Fruit fly (Drosophila melanogaster): ENCODE measurements around the gene CG42658.

CG42658 gene

DNA sequence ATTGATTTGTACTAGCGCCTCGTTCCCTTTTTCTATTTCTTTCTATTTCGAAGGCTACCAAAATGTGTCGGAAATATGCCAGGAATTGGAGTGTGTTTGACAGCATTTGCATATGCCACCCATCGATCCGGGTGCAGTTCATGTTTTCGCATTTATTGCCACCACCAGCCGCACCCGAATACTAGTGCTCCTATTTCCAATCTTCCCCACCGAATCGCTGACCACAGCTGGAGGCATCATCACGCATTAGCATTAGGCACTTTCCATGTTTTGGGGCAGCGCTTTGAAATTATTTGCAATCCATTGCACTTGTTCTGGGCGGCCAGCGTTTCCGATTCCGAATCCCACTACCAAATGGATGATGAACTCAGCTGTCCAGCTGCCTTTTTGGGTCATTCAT is at the start of gene CG42658:
TSS of gene CG42658 (minus strand) at position 101 of the 400 bp plus-strand sequence.
- TF ChIP-seq CG34367 (tag; optimal IDR thresholded peaks at IDR 0.05) (no peak), gl (tag; optimal IDR thresholded peaks at IDR 0.05) (no peak), fd96Ca (GFP tag; IDR thresholded peaks at IDR 0.05) (no peak), CG15710 (tag; optimal IDR thresholded peaks at IDR 0.05) (no peak), EcR (GFP tag; optimal IDR thresholded peaks at IDR 0.05) (no peak), CG13204 (GFP tag; optimal IDR thresholded peaks at IDR 0.05) (no peak), rn (GFP tag; IDR thresholded peaks at IDR 0.05) (no peak), Snoo (tag; optimal IDR thresholded peaks at IDR 0.05) (no peak), CG9948 (tag; optimal IDR thresholded peaks at IDR 0.05) (no peak), Ets98B (GFP tag; IDR thresholded peaks at IDR 0.05) (no peak), CG4496 (GFP tag; IDR thresholded peaks at IDR 0.05) (no peak), D1 (tag; optimal IDR thresholded peaks at IDR 0.05) (no peak)

DNA sequence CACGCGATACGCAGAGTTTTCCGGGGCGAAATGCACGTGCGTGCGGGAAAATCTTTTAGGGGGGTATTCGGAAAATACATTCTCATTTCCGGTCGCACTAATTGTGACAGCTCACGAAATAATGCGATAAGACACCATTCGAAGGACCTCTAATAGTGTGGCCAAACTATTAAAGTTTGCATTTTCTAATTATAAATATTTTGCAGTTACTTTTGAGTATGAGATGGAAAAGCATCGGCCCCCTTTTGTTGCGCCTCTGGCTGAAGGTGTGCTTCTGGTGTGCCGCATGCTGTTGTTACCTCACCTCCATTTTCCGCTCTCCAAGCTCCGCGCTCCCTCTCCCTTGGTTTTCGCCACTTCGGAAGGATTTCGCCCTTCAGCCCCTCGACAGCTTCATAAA is 26.5 kb upstream of the CG42658 start:
- TF ChIP-seq fd96Ca (GFP tag; IDR thresholded peaks at IDR 0.05): 0 out of 3 replicates have a peak, but pooled peaks have one; percentile 11
- no peak for TF ChIP-seq CG8159 (tag; optimal IDR thresholded peaks at IDR 0.05)

- no peak for TF ChIP-seq Pif1A (GFP tag; optimal IDR thresholded peaks at IDR 0.05)
These were observed 23.7 kb upstream of the CG42658 start, which contains the start of gene eys for dm6 chr2L:2311449-2311848. TSS of gene eys (plus strand) at chr2L:2311680.

- TF ChIP-seq CG9948 (tag; optimal IDR thresholded peaks at IDR 0.05) (no peak), CG8301 (tag; optimal IDR thresholded peaks at IDR 0.05) (no peak), CG15710 (tag; optimal IDR thresholded peaks at IDR 0.05) (no peak), Snoo (tag; optimal IDR thresholded peaks at IDR 0.05) (no peak), CG13204 (GFP tag; optimal IDR thresholded peaks at IDR 0.05) (no peak), CG32121 (GFP tag; IDR thresholded peaks at IDR 0.05) (no peak), CG10348 (GFP tag; IDR thresholded peaks at IDR 0.05) (no peak), CG17806 (tag; optimal IDR thresholded peaks at IDR 0.05) (no peak), Ets98B (GFP tag; IDR thresholded peaks at IDR 0.05) (no peak), CG4496 (GFP tag; IDR thresholded peaks at IDR 0.05) (no peak), CG34367 (tag; optimal IDR thresholded peaks at IDR 0.05) (no peak), Pif1A (GFP tag; optimal IDR thresholded peaks at IDR 0.05) (no peak), rn (GFP tag; IDR thresholded peaks at IDR 0.05) (no peak), gl (tag; optimal IDR thresholded peaks at IDR 0.05) (no peak)
These were observed 19.9 kb upstream of the CG42658 start, which contains the start of gene CG16995 for dm6 chr2L:2307648-2308047. TSS of gene CG16995 (plus strand) at chr2L:2307948.

DNA sequence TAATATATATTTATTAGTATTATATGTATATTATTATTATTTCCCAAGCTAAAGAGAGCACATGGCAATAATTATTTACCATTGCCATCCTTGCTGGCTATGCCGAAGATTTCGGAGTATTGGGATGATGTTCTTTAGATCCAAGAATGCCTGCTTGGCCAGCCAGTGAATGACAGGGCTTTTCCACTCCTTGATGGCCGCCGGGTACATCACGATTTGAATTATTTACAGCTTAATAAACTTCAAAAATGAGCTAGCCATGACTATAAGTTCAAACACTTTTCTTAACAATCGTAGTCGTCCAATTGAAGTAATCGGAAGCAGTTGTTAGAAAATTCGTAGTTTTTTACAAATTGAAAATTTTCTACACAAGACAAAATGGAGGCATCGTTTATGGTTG is 12.1 kb upstream of the CG42658 start, which contains the start of gene CG31949:
TSS of gene CG31949 (plus strand) at position 301 of the 400 bp plus-strand sequence.
- TF ChIP-seq CG15710 (tag; optimal IDR thresholded peaks at IDR 0.05): no peak
- no peak for TF ChIP-seq CG4496 (GFP tag; IDR thresholded peaks at IDR 0.05)
- TF ChIP-seq fd96Ca (GFP tag; IDR thresholded peaks at IDR 0.05): no peak
- TF ChIP-seq gl (tag; optimal IDR thresholded peaks at IDR 0.05): no peak
- TF ChIP-seq CG12605 (GFP tag; IDR thresholded peaks at IDR 0.05): no peak
- TF ChIP-seq CG10348 (GFP tag; IDR thresholded peaks at IDR 0.05): no peak
- TF ChIP-seq D1 (tag; optimal IDR thresholded peaks at IDR 0.05): no peak
- TF ChIP-seq Ets98B (GFP tag; IDR thresholded peaks at IDR 0.05): no peak
- no peak for TF ChIP-seq CG34367 (tag; optimal IDR thresholded peaks at IDR 0.05)
- no peak for TF ChIP-seq rn (GFP tag; IDR thresholded peaks at IDR 0.05)

DNA sequence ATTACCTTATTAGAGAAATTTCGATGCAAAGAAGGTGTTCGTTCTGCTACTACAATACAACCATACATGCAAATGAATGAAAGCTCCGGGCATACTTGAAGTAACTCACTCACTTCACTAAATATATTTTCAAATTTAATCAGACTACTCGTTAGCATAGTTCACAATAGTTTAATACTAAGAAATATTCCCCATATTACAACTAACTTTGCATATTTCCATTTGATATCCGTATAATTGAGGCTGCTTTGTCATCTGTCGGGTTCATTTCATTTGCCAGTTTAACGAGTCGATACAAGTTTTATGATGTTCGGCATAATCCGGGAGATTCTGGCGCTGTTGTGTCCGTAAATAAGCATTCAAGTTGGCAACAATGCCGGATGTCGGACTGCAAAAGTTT is 2.9 kb upstream of the CG42658 start, which contains the start of gene robl22E:
TSS of gene robl22E (minus strand) at position 101 of the 400 bp plus-strand sequence.
- TF ChIP-seq Pif1A (GFP tag; optimal IDR thresholded peaks at IDR 0.05) (no peak), CG12605 (GFP tag; IDR thresholded peaks at IDR 0.05) (no peak), CG4496 (GFP tag; IDR thresholded peaks at IDR 0.05) (no peak), Ets98B (GFP tag; IDR thresholded peaks at IDR 0.05) (no peak), CG8159 (tag; optimal IDR thresholded peaks at IDR 0.05) (no peak), CG13204 (GFP tag; optimal IDR thresholded peaks at IDR 0.05) (no peak), EcR (GFP tag; optimal IDR thresholded peaks at IDR 0.05) (no peak), rn (GFP tag; IDR thresholded peaks at IDR 0.05) (no peak), CG17806 (tag; optimal IDR thresholded peaks at IDR 0.05) (no peak), Snoo (tag; optimal IDR thresholded peaks at IDR 0.05) (no peak), gl (tag; optimal IDR thresholded peaks at IDR 0.05) (no peak), fd96Ca (GFP tag; IDR thresholded peaks at IDR 0.05) (no peak)

dm6 chr2L:2289316-2289715 is 1.6 kb upstream of the CG42658 start, which contains the start of gene CG17237:
TSS of gene CG17237 (minus strand) at chr2L:2289416.
- TF ChIP-seq rn (GFP tag; IDR thresholded peaks at IDR 0.05) (no peak), Pif1A (GFP tag; optimal IDR thresholded peaks at IDR 0.05) (no peak), CG14655 (GFP tag; optimal IDR thresholded peaks at IDR 0.05) (no peak), CG8301 (tag; optimal IDR thresholded peaks at IDR 0.05) (no peak), CG32121 (GFP tag; IDR thresholded peaks at IDR 0.05) (no peak), CG10348 (GFP tag; IDR thresholded peaks at IDR 0.05) (no peak), EcR (GFP tag; optimal IDR thresholded peaks at IDR 0.05) (no peak), CG4496 (GFP tag; IDR thresholded peaks at IDR 0.05) (no peak), CG12605 (GFP tag; IDR thresholded peaks at IDR 0.05) (no peak), Pif1B (GFP tag; optimal IDR thresholded peaks at IDR 0.05) (no peak), D1 (tag; optimal IDR thresholded peaks at IDR 0.05) (no peak), CG34367 (tag; optimal IDR thresholded peaks at IDR 0.05) (no peak)
